Worm (Caenorhabditis elegans): ENCODE results near the gene C23H3.2.

DNA sequence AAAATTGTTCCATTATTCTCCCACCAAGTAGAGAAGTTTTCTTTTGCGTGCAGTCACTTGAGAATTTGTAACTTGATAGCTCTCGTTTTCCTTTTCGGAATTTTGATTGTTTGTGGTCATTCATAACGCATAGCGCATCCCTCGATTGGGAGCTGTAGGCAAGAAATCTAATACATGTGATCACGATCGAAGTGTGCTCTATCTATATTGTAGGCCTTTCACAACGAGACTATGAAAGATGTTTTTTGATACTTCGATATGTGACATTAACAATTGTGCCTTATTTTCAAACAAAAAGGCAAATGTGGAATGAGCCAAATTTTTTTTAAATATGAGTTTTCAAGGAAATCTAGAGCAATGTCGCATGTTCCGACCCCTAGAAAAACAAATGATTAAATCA lies 14.7 kb downstream of the C23H3.2 start:
- no peak for TF ChIP-seq ztf-23 (GFP tag; IDR thresholded peaks at IDR 0.05)
- TF ChIP-seq tab-1 (GFP tag; IDR thresholded peaks at IDR 0.05): no peak
- TF ChIP-seq flt-1 (GFP tag; IDR thresholded peaks at IDR 0.05): no peak
- TF ChIP-seq T22C8.4 (GFP tag; IDR thresholded peaks at IDR 0.05): no peak
- no peak for TF ChIP-seq ztf-29 (GFP tag; IDR thresholded peaks at IDR 0.05)
- TF ChIP-seq cog-1 (tag; optimal IDR thresholded peaks at IDR 0.05): no peak
- no peak for TF ChIP-seq ref-1 (GFP tag; conservative IDR thresholded peaks at IDR 0.05)
